Worm (Caenorhabditis elegans): ENCODE results near the gene scb-1.
A peak's percentile ranks its signal among the peaks of the same experiment; 100 is the strongest.

Gene scb-1

ce11 chrV:11123817-11124337, 4.4 kb upstream of the scb-1 start, which contains the start of the genes atp-5 and lmtr-3 (continued):
- TF ChIP-seq somi-1 (GFP tag; optimal IDR thresholded peaks at IDR 0.05): peak; percentile 4
- no peak for TF ChIP-seq mel-28 (tag; optimal IDR thresholded peaks at IDR 0.05; ENCODE audit: borderline replicate concordance)
- no peak for TF ChIP-seq nhr-27 (tag; optimal IDR thresholded peaks at IDR 0.05)
- no peak for TF ChIP-seq T26A5.8 (tag; optimal IDR thresholded peaks at IDR 0.05)
- peak; percentile 51 for TF ChIP-seq lsl-1 (GFP tag; optimal IDR thresholded peaks at IDR 0.05)
- no peak for TF ChIP-seq repo-1 (tag; optimal IDR thresholded peaks at IDR 0.05)
- TF ChIP-seq hlh-12 (tag; optimal IDR thresholded peaks at IDR 0.05): no peak
- no peak for TF ChIP-seq aptf-3 (GFP tag; IDR thresholded peaks at IDR 0.05)
- no peak for TF ChIP-seq sptf-2 (GFP tag; optimal IDR thresholded peaks at IDR 0.05)
- no peak for TF ChIP-seq Y95B8A.8 (GFP tag; IDR thresholded peaks at IDR 0.05)
- no peak for TF ChIP-seq F52B5.7 (tag; optimal IDR thresholded peaks at IDR 0.05)
- peak; percentile 93 for TF ChIP-seq dox-1 (GFP tag; IDR thresholded peaks at IDR 0.05)
- TF ChIP-seq F57C9.4 (tag; optimal IDR thresholded peaks at IDR 0.05): no peak
- TF ChIP-seq ceh-27 (GFP tag; optimal IDR thresholded peaks at IDR 0.05): peak; percentile 89
- TF ChIP-seq ceh-58 (GFP tag; IDR thresholded peaks at IDR 0.05): no peak
- no peak for TF ChIP-seq akir-1 (GFP tag; optimal IDR thresholded peaks at IDR 0.05)
- peak; percentile 76 for TF ChIP-seq Y67H2A.10 (GFP tag; conservative IDR thresholded peaks at IDR 0.05)
- TF ChIP-seq sea-2 (GFP tag; IDR thresholded peaks at IDR 0.05): no peak
- TF ChIP-seq ceh-40 (GFP tag; IDR thresholded peaks at IDR 0.05): no peak
- no peak for TF ChIP-seq sdz-38 (tag; optimal IDR thresholded peaks at IDR 0.05)
- TF ChIP-seq snpc-1.1 (tag; optimal IDR thresholded peaks at IDR 0.05; ENCODE audit: insufficient read depth): peak; percentile 22
- TF ChIP-seq snpc-4 (GFP tag; optimal IDR thresholded peaks at IDR 0.05): peak; percentile 29
- TF ChIP-seq snpc-4 (tag; optimal IDR thresholded peaks at IDR 0.05): peak; percentile 7 to 62 (median 49)
- peak; percentile 65; the same call in 1 of the 2 replicates for TF ChIP-seq lir-1 (GFP tag; conservative IDR thresholded peaks at IDR 0.05)
- no peak for TF ChIP-seq K12H6.12 (tag; optimal IDR thresholded peaks at IDR 0.05)
- TF ChIP-seq nfyb-1 (GFP tag; IDR thresholded peaks at IDR 0.05): no peak
- TF ChIP-seq Y79H2A.3 (GFP tag; conservative IDR thresholded peaks at IDR 0.05): peak; percentile 74; the same call in 1 of the 2 replicates
- TF ChIP-seq lin-26 (GFP tag; IDR thresholded peaks at IDR 0.05): peak; percentile 33; the same call in 1 of the 2 replicates
- TF ChIP-seq snpc-1.3 (tag; optimal IDR thresholded peaks at IDR 0.05; ENCODE audit: insufficient read depth): peak; percentile 68
- TF ChIP-seq ekl-4 (GFP tag; IDR thresholded peaks at IDR 0.05): no peak
- TF ChIP-seq snpc-3.4 (tag; optimal IDR thresholded peaks at IDR 0.05): peak; percentile 36

DNA sequence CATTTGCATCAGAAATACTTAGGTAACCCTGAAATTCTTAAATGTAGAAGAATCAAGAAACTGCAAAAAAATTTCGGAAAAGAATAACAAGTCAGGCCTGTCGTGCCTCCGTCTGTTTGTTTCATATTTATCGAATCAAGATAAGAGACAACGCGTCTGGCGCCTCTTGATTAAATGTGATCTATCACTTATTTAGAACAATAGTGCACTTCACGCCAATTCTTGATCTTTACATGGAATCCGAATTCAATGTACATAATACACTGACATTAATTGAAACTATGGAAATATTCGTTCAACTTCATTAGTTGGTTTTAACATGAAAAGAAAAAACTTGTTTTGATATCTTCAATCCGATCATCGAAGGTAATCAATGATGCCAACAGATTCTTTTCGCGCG, 3.0 kb upstream of the scb-1 start, which contains the start of gene mboa-2:
Gene mboa-2 (minus strand): TSS at position 28 of the 400 bp plus-strand sequence.
- TF ChIP-seq lin-26 (GFP tag; IDR thresholded peaks at IDR 0.05) (no peak), hrde-1 (tag; optimal IDR thresholded peaks at IDR 0.05; ENCODE audit: borderline replicate concordance) (peak; percentile 57), Y56A3A.18 (GFP tag; IDR thresholded peaks at IDR 0.05) (0 out of 2 replicates have a peak, but pooled peaks have one; percentile 52), nfya-2 (GFP tag; IDR thresholded peaks at IDR 0.05) (0 out of 2 replicates have a peak, but pooled peaks have one; percentile 45), tbx-9 (tag; optimal IDR thresholded peaks at IDR 0.05; ENCODE audit: borderline replicate concordance) (no peak), gei-17 (GFP tag; optimal IDR thresholded peaks at IDR 0.05) (no peak), nfyb-1 (GFP tag; IDR thresholded peaks at IDR 0.05) (peak; percentile 75), madf-10 (tag; optimal IDR thresholded peaks at IDR 0.05) (peak; percentile 9), atf-7 (tag; optimal IDR thresholded peaks at IDR 0.05) (peak; percentile 43), let-607 (tag; optimal IDR thresholded peaks at IDR 0.05) (peak in 1 of 2 experiments; percentile 46), ama-1 (optimal IDR thresholded peaks at IDR 0.05) (no peak), ama-1 (GFP tag; optimal IDR thresholded peaks at IDR 0.05) (peak in 1 of 2 experiments; percentile 48), snpc-4 (GFP tag; optimal IDR thresholded peaks at IDR 0.05) (no peak), snpc-4 (tag; optimal IDR thresholded peaks at IDR 0.05) (peak in 2 of 4 experiments; percentile 49 to 63), ZK185.1 (tag; optimal IDR thresholded peaks at IDR 0.05; ENCODE audit: poor library complexity, severe bottlenecking) (peak; percentile 5), somi-1 (GFP tag; optimal IDR thresholded peaks at IDR 0.05) (peak; percentile 36), T07F8.4 (tag; optimal IDR thresholded peaks at IDR 0.05) (no peak), Y53G8AR.9 (GFP tag; conservative IDR thresholded peaks at IDR 0.05) (peak; percentile 72), lin-35 (GFP tag; optimal IDR thresholded peaks at IDR 0.05) (peak in 1 of 3 experiments; percentile 48), Y95B8A.8 (GFP tag; IDR thresholded peaks at IDR 0.05) (0 out of 2 replicates have a peak, but pooled peaks have one; percentile 24), tlf-1 (GFP tag; optimal IDR thresholded peaks at IDR 0.05) (peak; percentile 10), snpc-3.4 (tag; optimal IDR thresholded peaks at IDR 0.05) (peak; percentile 33), hmg-1.2 (GFP tag; IDR thresholded peaks at IDR 0.05) (peak; percentile 40)

Measured in whole organism, young adult.